Worm (Caenorhabditis elegans) whole organism, young adult: ENCODE results near the gene Y41C4A.8.

Experiments used
- F55B11.4 ChIP-seq: sonication (generic microtip); optimal IDR thresholded peaks from 2 replicates; lab custom pipeline; 2016; ENCODE audit warnings: missing compliant biosample characterization, missing genetic modification characterization, borderline replicate concordance; ENCODE audit not compliant: insufficient read depth
- cebp-1 ChIP-seq, 2 experiments: fragments of 200-800 bp in 1 of 2; sonication (Bioruptor generic) in 1 of 2; sonication (generic microtip) in 1 of 2; IDR thresholded peaks in 1 of 2; optimal IDR thresholded peaks in 1 of 2; 2 replicates each; pipeline versions ENCODE4 v1.3.6 to Lab custom; 2017 to 2022; ENCODE audit warnings: missing compliant biosample characterization in 2 of 2, missing genetic modification characterization in 2 of 2, mild to moderate bottlenecking in 1 of 2, missing genetic modification reagents in 1 of 2, moderate library complexity in 1 of 2
- dpff-1 ChIP-seq: sonication (generic microtip); optimal IDR thresholded peaks from 2 replicates; lab custom pipeline; 2017; ENCODE audit warnings: mild to moderate bottlenecking, missing genetic modification characterization, missing compliant biosample characterization
- let-607 ChIP-seq, 2 experiments: fragments of 200-800 bp in 1 of 2; sonication (Bioruptor generic) in 1 of 2; sonication (generic microtip) in 1 of 2; optimal IDR thresholded peaks; 2 replicates each; lab custom pipeline; 2016 to 2018; ENCODE audit warnings: mild to moderate bottlenecking in 2 of 2, missing compliant biosample characterization in 2 of 2, missing genetic modification characterization in 2 of 2, moderate library complexity in 2 of 2, missing genotype in 1 of 2
- lsl-1 ChIP-seq: fragments of 200-800 bp; sonication (Bioruptor generic); optimal IDR thresholded peaks from 2 replicates; lab custom pipeline; 2018; ENCODE audit warnings: mild to moderate bottlenecking, missing genetic modification characterization, moderate library complexity, missing compliant biosample characterization
- mes-4 ChIP-seq: sonication (generic microtip); optimal IDR thresholded peaks from 2 replicates; lab custom pipeline; 2016; ENCODE audit warnings: missing genotype, missing genetic modification characterization, missing compliant biosample characterization
- unc-62 ChIP-seq: fragments of 150-350 bp; optimal IDR thresholded peaks from 2 replicates; lab custom pipeline; 2014; ENCODE audit warnings: missing biosample characterization, missing genetic modification reagents, missing genetic modification characterization
- xnd-1 ChIP-seq: sonication (generic microtip); optimal IDR thresholded peaks from 2 replicates; lab custom pipeline; 2016; ENCODE audit warnings: missing genotype, missing genetic modification reagents, missing genetic modification characterization, missing compliant biosample characterization

- TF ChIP-seq lsl-1 (GFP tag; lab: Kevin White, UChicago) (no peak), F55B11.4 (no peak), mes-4 (tag; lab: Kevin White, UChicago) (no peak), unc-62 (GFP tag; lab: Kevin White, UChicago) (no peak), let-607 (tag; optimal IDR thresholded peaks at IDR 0.05; lab: Kevin White, UChicago) (peak; percentile 96), xnd-1 (tag; lab: Kevin White, UChicago) (no peak), dpff-1 (tag; lab: Kevin White, UChicago) (no peak), cebp-1 (GFP tag; IDR thresholded peaks at IDR 0.05; lab: Robert Waterston, UW) (no peak), cebp-1 (tag; optimal IDR thresholded peaks at IDR 0.05; lab: Kevin White, UChicago) (peak; percentile 75)
Measured at ce11 chrIII:11721405-11721804, 12.8 kb upstream of the Y41C4A.8 start, which contains the start of gene Y41C4A.32.
